Fruit fly (Drosophila melanogaster) whole organism, embryonic: ENCODE data around the gene Trl.

Experiments used
- Abd-B ChIP-seq: fragments of 200-800 bp; sonication (Bioruptor generic); optimal IDR thresholded peaks from 2 replicates; lab custom pipeline; 2018; ENCODE audit warnings: missing biosample characterization, mild to moderate bottlenecking, missing genetic modification characterization, moderate library complexity
- Ada2b ChIP-seq: fragments of 200-800 bp; sonication (Bioruptor generic); IDR thresholded peaks from 2 replicates; pipeline ENCODE4 v1.3.6; 2022; ENCODE audit warnings: missing biosample characterization, missing genetic modification characterization
- CG10321 ChIP-seq: fragments of 200-800 bp; sonication (Bioruptor generic); IDR thresholded peaks from 2 replicates; pipeline ENCODE4 v1.3.6; 2022; ENCODE audit warnings: missing biosample characterization, missing genetic modification characterization
- CG14014 ChIP-seq: fragments of 200-800 bp; sonication (Bioruptor generic); IDR thresholded peaks from 2 replicates; pipeline ENCODE4 v1.3.6; 2022; ENCODE audit warnings: missing biosample characterization, missing genetic modification characterization
- CG1603 ChIP-seq: fragments of 200-800 bp; sonication (Bioruptor generic); optimal IDR thresholded peaks from 2 replicates; lab custom pipeline; 2019; ENCODE audit warnings: missing biosample characterization, mild to moderate bottlenecking, missing genetic modification characterization, moderate library complexity
- CG2889 ChIP-seq: fragments of 200-800 bp; sonication (Bioruptor generic); IDR thresholded peaks from 3 replicates; pipeline ENCODE4 v1.3.6; 2022; ENCODE audit warnings: missing biosample characterization, missing genetic modification characterization
- CG31365 ChIP-seq: fragments of 200-800 bp; sonication (Bioruptor generic); optimal IDR thresholded peaks from 2 replicates; lab custom pipeline; 2018; ENCODE audit warnings: missing biosample characterization, mild to moderate bottlenecking, missing genetic modification characterization
- CG33213 ChIP-seq: fragments of 200-800 bp; sonication (Bioruptor generic); optimal IDR thresholded peaks from 3 replicates; lab custom pipeline; 2016; ENCODE audit warnings: missing biosample characterization, missing genetic modification characterization
- CG33557 ChIP-seq: fragments of 200-800 bp; sonication (Bioruptor generic); optimal IDR thresholded peaks from 2 replicates; lab custom pipeline; 2019; ENCODE audit warnings: missing biosample characterization, mild to moderate bottlenecking, missing genetic modification characterization, moderate library complexity
- CG3726 ChIP-seq: fragments of 200-800 bp; sonication (Bioruptor generic); IDR thresholded peaks from 3 replicates; pipeline ENCODE4, ENCODE4 v1.3.6; 2022; ENCODE audit warnings: missing biosample characterization, missing genetic modification characterization
- CG42726 ChIP-seq: fragments of 200-800 bp; sonication (Bioruptor generic); IDR thresholded peaks from 2 replicates; pipeline ENCODE4 v1.3.6; 2022; ENCODE audit warnings: missing biosample characterization, missing genetic modification characterization; ENCODE audit not compliant: partially characterized antibody
- CG7357 ChIP-seq: fragments of 200-800 bp; sonication (Bioruptor generic); IDR thresholded peaks from 3 replicates; pipeline ENCODE4 v1.3.6; 2022; ENCODE audit warnings: missing biosample characterization, missing genetic modification characterization
- CG9817 ChIP-seq: fragments of 200-800 bp; sonication (Bioruptor generic); optimal IDR thresholded peaks from 2 replicates; lab custom pipeline; 2018; ENCODE audit warnings: missing biosample characterization, mild to moderate bottlenecking, missing genetic modification characterization, moderate library complexity
- Camta ChIP-seq: fragments of 200-800 bp; sonication (Bioruptor generic); optimal IDR thresholded peaks from 2 replicates; lab custom pipeline; 2016; ENCODE audit warnings: missing biosample characterization, missing genetic modification characterization
- D19A ChIP-seq: fragments of 200-800 bp; optimal IDR thresholded peaks from 3 replicates; lab custom pipeline; 2019; ENCODE audit warnings: missing biosample characterization, mild to moderate bottlenecking, missing genetic modification characterization, moderate library complexity
- Fer1 ChIP-seq: fragments of 200-800 bp; sonication (Bioruptor generic); optimal IDR thresholded peaks from 2 replicates; lab custom pipeline; 2017; ENCODE audit warnings: missing biosample characterization, mild to moderate bottlenecking, missing genetic modification characterization
- Fer2 ChIP-seq: fragments of 200-800 bp; sonication (Bioruptor generic); optimal IDR thresholded peaks from 2 replicates; lab custom pipeline; 2018; ENCODE audit warnings: missing biosample characterization, mild to moderate bottlenecking, missing genetic modification characterization, moderate library complexity
- Gug ChIP-seq: fragments of 200-800 bp; sonication (Bioruptor generic); IDR thresholded peaks from 4 replicates; pipeline ENCODE4 v1.3.6; 2022; ENCODE audit warnings: missing biosample characterization, missing genetic modification characterization
- HLH54F ChIP-seq: fragments of 200-800 bp; sonication (Bioruptor generic); optimal IDR thresholded peaks from 3 replicates; lab custom pipeline; 2016; ENCODE audit warnings: missing biosample characterization, missing genetic modification characterization
- HLHmδ ChIP-seq: fragments of 200-800 bp; sonication (Bioruptor generic); optimal IDR thresholded peaks from 2 replicates; lab custom pipeline; 2018; ENCODE audit warnings: missing biosample characterization, mild to moderate bottlenecking, missing genetic modification characterization, moderate library complexity
- Hr78 ChIP-seq, 2 experiments: fragments of 200-800 bp in 1 of 2; fragments of >200 bp in 1 of 2; sonication (Bioruptor generic) in 1 of 2; optimal IDR thresholded peaks; 2 replicates each; lab custom pipeline; 2017 to 2019; ENCODE audit warnings: missing biosample characterization in 2 of 2, missing genetic modification characterization in 2 of 2, mild to moderate bottlenecking in 1 of 2, moderate library complexity in 1 of 2
- MBD-R2 ChIP-seq: fragments of 200-800 bp; sonication (Bioruptor generic); IDR thresholded peaks from 2 replicates; pipeline ENCODE4 v1.3.6; 2022; ENCODE audit warnings: missing biosample characterization, missing genetic modification characterization
- MTF-1 ChIP-seq: fragments of 200-800 bp; sonication (Bioruptor generic); optimal IDR thresholded peaks from 2 replicates; lab custom pipeline; 2018; ENCODE audit warnings: missing biosample characterization, mild to moderate bottlenecking, missing genetic modification characterization, borderline replicate concordance
- Max ChIP-seq: fragments of 200-800 bp; sonication (Bioruptor generic); optimal IDR thresholded peaks from 2 replicates; lab custom pipeline; 2016; ENCODE audit warnings: missing biosample characterization, mild to moderate bottlenecking, missing genetic modification characterization
- Mes4 ChIP-seq: fragments of 200-800 bp; sonication (Bioruptor generic); optimal IDR thresholded peaks from 2 replicates; lab custom pipeline; 2016; ENCODE audit warnings: missing biosample characterization, missing genetic modification characterization
- NfI ChIP-seq: fragments of 200-800 bp; sonication (Bioruptor generic); optimal IDR thresholded peaks from 3 replicates; lab custom pipeline; 2018; ENCODE audit warnings: missing biosample characterization, mild to moderate bottlenecking, missing genetic modification characterization, moderate library complexity
- Ravus ChIP-seq: fragments of 200-800 bp; sonication (Bioruptor generic); IDR thresholded peaks from 2 replicates; pipeline ENCODE4 v1.3.6; 2022; ENCODE audit warnings: missing biosample characterization, missing genetic modification characterization
- Rfx ChIP-seq: fragments of 200-800 bp; sonication (Bioruptor generic); IDR thresholded peaks from 2 replicates; pipeline ENCODE4 v1.3.6; 2022; ENCODE audit warnings: missing biosample characterization, missing genetic modification characterization
- Sry-δ ChIP-seq: fragments of 200-800 bp; sonication (Bioruptor generic); optimal IDR thresholded peaks from 2 replicates; lab custom pipeline; 2016; ENCODE audit warnings: missing biosample characterization, missing genetic modification characterization
- Stat92E ChIP-seq, 3 experiments: fragments of >200 bp in 2 of 3; fragments of 200-800 bp in 1 of 3; sonication (Bioruptor generic) in 1 of 3; optimal IDR thresholded peaks; 2 replicates each; lab custom pipeline; 2017 to 2019; ENCODE audit warnings: missing biosample characterization in 3 of 3, missing genetic modification characterization in 3 of 3, mild to moderate bottlenecking in 1 of 3, moderate library complexity in 1 of 3
- ab ChIP-seq: fragments of 200-800 bp; sonication (Bioruptor generic); optimal IDR thresholded peaks from 2 replicates; lab custom pipeline; 2016; ENCODE audit warnings: missing biosample characterization, missing genetic modification characterization
- bcd ChIP-seq: fragments of 200-800 bp; sonication (Bioruptor generic); optimal IDR thresholded peaks from 2 replicates; lab custom pipeline; 2017; ENCODE audit warnings: missing biosample characterization, mild to moderate bottlenecking, missing genetic modification characterization
- cad ChIP-seq: fragments of >200 bp; optimal IDR thresholded peaks from 2 replicates; lab custom pipeline; 2017; ENCODE audit warnings: missing biosample characterization, missing genetic modification characterization
- chif ChIP-seq, 2 experiments: fragments of 200-800 bp; sonication (Bioruptor generic); optimal IDR thresholded peaks; 3 replicates each; lab custom pipeline; 2016; ENCODE audit warnings: missing biosample characterization in 2 of 2, missing genetic modification characterization in 2 of 2
- crol ChIP-seq: fragments of 200-800 bp; sonication (Bioruptor generic); IDR thresholded peaks from 2 replicates; pipeline ENCODE4 v1.3.6; 2022; ENCODE audit warnings: missing biosample characterization, missing genetic modification characterization
- dati ChIP-seq: fragments of 200-800 bp; sonication (Bioruptor generic); IDR thresholded peaks from 2 replicates; pipeline ENCODE4 v1.3.6; 2022; ENCODE audit warnings: missing biosample characterization, missing genetic modification characterization
- dpn ChIP-seq, 2 experiments: fragments of 200-800 bp; sonication (Bioruptor generic); optimal IDR thresholded peaks; 3 replicates each; lab custom pipeline; 2016; ENCODE audit warnings: missing biosample characterization in 2 of 2, missing genetic modification characterization in 2 of 2
- eyg ChIP-seq: fragments of 200-800 bp; sonication (Bioruptor generic); optimal IDR thresholded peaks from 3 replicates; lab custom pipeline; 2016; ENCODE audit warnings: missing biosample characterization, missing genetic modification characterization
- ham ChIP-seq: fragments of 200-800 bp; sonication (Bioruptor generic); IDR thresholded peaks from 2 replicates; pipeline ENCODE4 v1.3.6; 2022; ENCODE audit warnings: missing biosample characterization, missing genetic modification characterization
- kay ChIP-seq: fragments of 200-800 bp; sonication (Bioruptor generic); optimal IDR thresholded peaks from 2 replicates; lab custom pipeline; 2016; ENCODE audit warnings: missing biosample characterization, missing genetic modification characterization
- kni ChIP-seq: fragments of 200-800 bp; sonication (Bioruptor generic); optimal IDR thresholded peaks from 3 replicates; lab custom pipeline; 2017; ENCODE audit warnings: mild to moderate bottlenecking, missing biosample characterization, missing genetic modification reagents, missing genetic modification characterization
- nerfin-2 ChIP-seq: fragments of 200-800 bp; sonication (Bioruptor generic); IDR thresholded peaks from 2 replicates; pipeline ENCODE4 v1.3.6; 2022; ENCODE audit warnings: missing biosample characterization, missing genetic modification characterization; ENCODE audit not compliant: partially characterized antibody
- nmo ChIP-seq: fragments of 200-800 bp; sonication (Bioruptor generic); optimal IDR thresholded peaks from 2 replicates; lab custom pipeline; 2018; ENCODE audit warnings: missing biosample characterization, mild to moderate bottlenecking, missing genetic modification characterization, moderate library complexity
- p53 ChIP-seq: fragments of 200-800 bp; sonication (Bioruptor generic); optimal IDR thresholded peaks from 2 replicates; lab custom pipeline; 2016; ENCODE audit warnings: missing biosample characterization, missing genetic modification characterization
- pb ChIP-seq: fragments of 200-800 bp; sonication (Bioruptor generic); optimal IDR thresholded peaks from 3 replicates; lab custom pipeline; 2016; ENCODE audit warnings: missing biosample characterization, missing genetic modification characterization
- pfk ChIP-seq: fragments of 200-800 bp; sonication (Bioruptor generic); optimal IDR thresholded peaks from 2 replicates; lab custom pipeline; 2018; ENCODE audit warnings: missing biosample characterization, mild to moderate bottlenecking, missing genetic modification characterization, moderate library complexity
- slou ChIP-seq: fragments of 200-800 bp; sonication (Bioruptor generic); optimal IDR thresholded peaks from 3 replicates; lab custom pipeline; 2016; ENCODE audit warnings: missing biosample characterization, missing genetic modification characterization
- so ChIP-seq: fragments of 200-800 bp; sonication (Bioruptor generic); IDR thresholded peaks from 3 replicates; pipeline ENCODE4 v1.3.6; 2022; ENCODE audit warnings: missing biosample characterization, missing genetic modification characterization
- sr ChIP-seq: fragments of 200-800 bp; sonication (Bioruptor generic); IDR thresholded peaks from 3 replicates; pipeline ENCODE4 v1.3.6; 2022; ENCODE audit warnings: missing biosample characterization, missing genetic modification characterization
- tgo ChIP-seq: fragments of 200-800 bp; sonication (Bioruptor generic); IDR thresholded peaks from 3 replicates; pipeline ENCODE4 v1.3.6; 2022; ENCODE audit warnings: missing biosample characterization, missing genetic modification characterization
- vfl ChIP-seq: fragments of 200-800 bp; sonication (Bioruptor generic); optimal IDR thresholded peaks from 2 replicates; lab custom pipeline; 2016; ENCODE audit warnings: missing biosample characterization, missing genetic modification characterization

Trl gene

dm6 chr3L:14708053-14708452 lies 52.8 kb downstream of the Trl start (continued):
- TF ChIP-seq tgo (GFP tag; lab: Robert Waterston, UW) (0 out of 3 replicates have a peak, but pooled peaks have one; percentile 19), ab (GFP tag; lab: Kevin White, UChicago) (no peak), MBD-R2 (GFP tag; lab: Robert Waterston, UW) (no peak), nmo (GFP tag; lab: Kevin White, UChicago) (no peak), Gug (GFP tag; lab: Robert Waterston, UW) (no peak), Camta (GFP tag; lab: Kevin White, UChicago) (peak; percentile 53), Fer1 (GFP tag; lab: Kevin White, UChicago) (peak; percentile 64), Mes4 (GFP tag; lab: Kevin White, UChicago) (peak; percentile 12), eyg (peak; percentile 49), cad (no peak), CG3726 (GFP tag; lab: Robert Waterston, UW) (no peak), MTF-1 (GFP tag; lab: Kevin White, UChicago) (no peak), CG1603 (tag; lab: Kevin White, UChicago) (peak; percentile 27), p53 (no peak), Fer2 (tag; lab: Kevin White, UChicago) (peak; percentile 65), sr (GFP tag; lab: Robert Waterston, UW) (no peak), CG14014 (peak; percentile 76; the same call in 1 of the 2 replicates), D19A (tag; lab: Kevin White, UChicago) (no peak), CG9817 (tag; lab: Kevin White, UChicago) (peak; percentile 25), CG33213 (GFP tag; lab: Kevin White, UChicago) (peak; percentile 55), kay (GFP tag; lab: Kevin White, UChicago) (peak; percentile 33), slou (GFP tag; lab: Kevin White, UChicago) (peak; percentile 46), CG42726 (GFP tag; lab: Robert Waterston, UW) (no peak), crol (no peak), nerfin-2 (GFP tag; lab: Robert Waterston, UW) (no peak), CG2889 (GFP tag; lab: Robert Waterston, UW) (no peak), Stat92E (GFP tag; optimal IDR thresholded peaks at IDR 0.05; lab: Kevin White, UChicago) (no peak), dpn (GFP tag; optimal IDR thresholded peaks at IDR 0.05; lab: Kevin White, UChicago) (peak in 1 of 2 experiments; percentile 38), CG7357 (GFP tag; lab: Robert Waterston, UW) (no peak), pfk (GFP tag; lab: Kevin White, UChicago) (no peak), chif (GFP tag; optimal IDR thresholded peaks at IDR 0.05; lab: Kevin White, UChicago) (peak in 1 of 2 experiments; percentile 64), Max (GFP tag; lab: Kevin White, UChicago) (peak; percentile 51), vfl (GFP tag; lab: Kevin White, UChicago) (peak; percentile 5), dati (GFP tag; lab: Robert Waterston, UW) (no peak), CG31365 (tag; lab: Kevin White, UChicago) (no peak), Abd-B (GFP tag; lab: Kevin White, UChicago) (no peak), CG10321 (peak; percentile 67; the same call in 1 of the 2 replicates), Hr78 (GFP tag; optimal IDR thresholded peaks at IDR 0.05; lab: Kevin White, UChicago) (no peak), NfI (GFP tag; lab: Kevin White, UChicago) (peak; percentile 40), HLHmδ (GFP tag; lab: Kevin White, UChicago) (no peak), pb (GFP tag; lab: Kevin White, UChicago) (no peak), Rfx (GFP tag; lab: Robert Waterston, UW) (peak; percentile 45; the same call in 1 of the 2 replicates), HLH54F (GFP tag; lab: Kevin White, UChicago) (peak; percentile 23), Ravus (no peak), kni (GFP tag; lab: Kevin White, UChicago) (no peak), bcd (peak; percentile 18), Sry-δ (no peak), so (peak; percentile 58; the same call in 1 of the 3 replicates), ham (no peak), Ada2b (0 out of 2 replicates have a peak, but pooled peaks have one; percentile 26), CG33557 (GFP tag; lab: Kevin White, UChicago) (no peak)
